Worm (Caenorhabditis elegans) whole organism, young adult: ENCODE results near the gene F17C8.3.
A peak's percentile ranks its signal among the peaks of the same experiment; 100 is the strongest.

ENCODE experiments used
- B0261.1 ChIP-seq: sonication (generic microtip); optimal IDR thresholded peaks from 2 replicates; lab custom pipeline; 2016; ENCODE audit warnings: mild to moderate bottlenecking, missing genetic modification characterization, moderate library complexity, missing compliant biosample characterization
- C06A6.2 ChIP-seq: fragments of 200-800 bp; sonication (Bioruptor generic); conservative IDR thresholded peaks from 2 replicates; pipeline ENCODE4 v1.3.6; 2022; ENCODE audit warnings: missing genetic modification characterization, missing compliant biosample characterization
- F10E7.11 ChIP-seq: sonication (generic microtip); optimal IDR thresholded peaks from 2 replicates; lab custom pipeline; 2017; ENCODE audit warnings: mild to moderate bottlenecking, missing genetic modification characterization, moderate library complexity, missing compliant biosample characterization
- F33H1.4 ChIP-seq: fragments of 200-800 bp; sonication (Bioruptor generic); IDR thresholded peaks from 2 replicates; pipeline ENCODE4 v1.3.6; 2022; ENCODE audit warnings: missing genetic modification reagents, missing genetic modification characterization, missing compliant biosample characterization
- F57A8.1 ChIP-seq: fragments of 200-800 bp; sonication (Bioruptor generic); optimal IDR thresholded peaks from 2 replicates; lab custom pipeline; 2018; ENCODE audit warnings: mild to moderate bottlenecking, missing genetic modification characterization, moderate library complexity, missing compliant biosample characterization
- K11D2.4 ChIP-seq: fragments of 200-800 bp; sonication (Bioruptor generic); IDR thresholded peaks from 2 replicates; pipeline ENCODE4 v1.3.6; 2022; ENCODE audit warnings: missing genetic modification reagents, missing genetic modification characterization, missing compliant biosample characterization
- T26A5.8 ChIP-seq: sonication (generic microtip); optimal IDR thresholded peaks from 2 replicates; lab custom pipeline; 2016; ENCODE audit warnings: missing genetic modification characterization, missing compliant biosample characterization
- Y53F4B.3 ChIP-seq: fragments of 200-800 bp; sonication (Bioruptor generic); IDR thresholded peaks from 2 replicates; pipeline ENCODE4 v1.3.6; 2022; ENCODE audit warnings: missing genetic modification reagents, missing genetic modification characterization, missing compliant biosample characterization
- aptf-2 ChIP-seq: fragments of 200-800 bp; sonication (Bioruptor generic); conservative IDR thresholded peaks from 2 replicates; pipeline ENCODE4 v1.3.6; 2022; ENCODE audit warnings: missing genetic modification reagents, missing genetic modification characterization, missing compliant biosample characterization
- attf-6 ChIP-seq: fragments of 200-800 bp; sonication (Bioruptor generic); IDR thresholded peaks from 2 replicates; pipeline ENCODE4 v1.3.6; 2022; ENCODE audit warnings: missing genetic modification reagents, missing genetic modification characterization, missing compliant biosample characterization
- bed-2 ChIP-seq: fragments of 200-800 bp; sonication (Bioruptor generic); IDR thresholded peaks from 2 replicates; pipeline ENCODE4 v1.3.6; 2022; ENCODE audit warnings: missing genetic modification reagents, missing genetic modification characterization, missing compliant biosample characterization
- ceh-100 ChIP-seq: fragments of 200-800 bp; sonication (Bioruptor generic); IDR thresholded peaks from 2 replicates; pipeline ENCODE4 v1.3.6; 2022; ENCODE audit warnings: missing genetic modification reagents, missing genetic modification characterization, missing compliant biosample characterization
- ceh-27 ChIP-seq: fragments of 200-800 bp; sonication (Bioruptor generic); optimal IDR thresholded peaks from 2 replicates; lab custom pipeline; 2018; ENCODE audit warnings: mild to moderate bottlenecking, missing genetic modification characterization, moderate library complexity, missing compliant biosample characterization
- dox-1 ChIP-seq: fragments of 200-800 bp; sonication (Bioruptor generic); IDR thresholded peaks from 2 replicates; pipeline ENCODE4 v1.3.6; 2022; ENCODE audit warnings: missing genetic modification reagents, missing genetic modification characterization, missing compliant biosample characterization
- dpff-1 ChIP-seq: sonication (generic microtip); optimal IDR thresholded peaks from 2 replicates; lab custom pipeline; 2017; ENCODE audit warnings: mild to moderate bottlenecking, missing genetic modification characterization, missing compliant biosample characterization
- gei-17 ChIP-seq: fragments of 200-800 bp; sonication (Bioruptor generic); optimal IDR thresholded peaks from 2 replicates; lab custom pipeline; 2018; ENCODE audit warnings: mild to moderate bottlenecking, missing genetic modification characterization, missing compliant biosample characterization
- hmg-1.2 ChIP-seq: fragments of 200-800 bp; sonication (Bioruptor generic); IDR thresholded peaks from 2 replicates; pipeline ENCODE4 v1.3.6; 2022; ENCODE audit warnings: missing genetic modification reagents, missing genetic modification characterization, missing compliant biosample characterization
- hsf-1 ChIP-seq: fragments of 200-800 bp; sonication (Bioruptor generic); IDR thresholded peaks from 2 replicates; pipeline ENCODE4 v1.3.6; 2022; ENCODE audit warnings: missing genetic modification reagents, missing genetic modification characterization, missing compliant biosample characterization
- lag-1 ChIP-seq: fragments of 200-800 bp; sonication (Bioruptor generic); IDR thresholded peaks from 2 replicates; pipeline ENCODE4 v1.3.6; 2022; ENCODE audit warnings: missing genetic modification reagents, missing genetic modification characterization, missing compliant biosample characterization
- let-526 ChIP-seq: fragments of 200-800 bp; sonication (Bioruptor generic); IDR thresholded peaks from 2 replicates; pipeline ENCODE4 v1.3.6; 2022; ENCODE audit warnings: missing genetic modification reagents, missing genetic modification characterization, missing compliant biosample characterization
- lin-26 ChIP-seq: fragments of 200-800 bp; sonication (Bioruptor generic); IDR thresholded peaks from 2 replicates; pipeline ENCODE4 v1.3.6; 2022; ENCODE audit warnings: missing genetic modification reagents, missing genetic modification characterization, missing compliant biosample characterization
- lin-35 ChIP-seq, 3 experiments: fragments of 150-350 bp in 2 of 3; sonication (generic microtip) in 1 of 3; optimal IDR thresholded peaks; 2 replicates each; lab custom pipeline; 2014 to 2018; ENCODE audit warnings: missing biosample characterization in 3 of 3, missing genetic modification characterization in 3 of 3, missing genetic modification reagents in 3 of 3
- lin-40 ChIP-seq: sonication (generic microtip); optimal IDR thresholded peaks from 2 replicates; lab custom pipeline; 2016; ENCODE audit warnings: missing genetic modification characterization, mild to moderate bottlenecking, missing compliant biosample characterization, missing genotype, missing genetic modification reagents
- lsl-1 ChIP-seq: fragments of 200-800 bp; sonication (Bioruptor generic); optimal IDR thresholded peaks from 2 replicates; lab custom pipeline; 2018; ENCODE audit warnings: mild to moderate bottlenecking, missing genetic modification characterization, moderate library complexity, missing compliant biosample characterization
- lsy-27 ChIP-seq: sonication (generic microtip); optimal IDR thresholded peaks from 2 replicates; lab custom pipeline; 2017; ENCODE audit warnings: missing genetic modification characterization, mild to moderate bottlenecking, missing compliant biosample characterization, antibody characterized with exemption, missing genotype, borderline replicate concordance; ENCODE audit not compliant: insufficient read depth
- mcd-1 ChIP-seq: fragments of 200-800 bp; sonication (Bioruptor generic); IDR thresholded peaks from 2 replicates; pipeline ENCODE4 v1.3.6; 2022; ENCODE audit warnings: missing genetic modification reagents, missing genetic modification characterization, missing compliant biosample characterization
- nfyb-1 ChIP-seq: fragments of 200-800 bp; sonication (Bioruptor generic); IDR thresholded peaks from 2 replicates; pipeline ENCODE4 v1.3.6; 2022; ENCODE audit warnings: missing genetic modification reagents, missing genetic modification characterization, missing compliant biosample characterization
- rcor-1 ChIP-seq: fragments of 200-800 bp; sonication (Bioruptor generic); IDR thresholded peaks from 2 replicates; pipeline ENCODE4 v1.3.6; 2022; ENCODE audit warnings: missing genetic modification reagents, missing genetic modification characterization, missing compliant biosample characterization
- sdz-38 ChIP-seq: sonication (generic microtip); optimal IDR thresholded peaks from 2 replicates; lab custom pipeline; 2016; ENCODE audit warnings: missing genotype, missing genetic modification characterization, missing compliant biosample characterization
- snpc-4 ChIP-seq, 5 experiments: fragments of 150-350 bp in 1 of 5; sonication (generic microtip) in 4 of 5; optimal IDR thresholded peaks; 2 replicates each; lab custom pipeline; 2014 to 2018; ENCODE audit warnings: missing genetic modification characterization in 5 of 5, missing biosample characterization in 3 of 5, antibody characterized with exemption in 2 of 5, mild to moderate bottlenecking in 2 of 5, missing compliant biosample characterization in 2 of 5, missing genotype in 2 of 5, moderate library complexity in 2 of 5, missing genetic modification reagents in 1 of 5
- unc-62 ChIP-seq: fragments of 150-350 bp; optimal IDR thresholded peaks from 2 replicates; lab custom pipeline; 2014; ENCODE audit warnings: missing biosample characterization, missing genetic modification reagents, missing genetic modification characterization

The F17C8.3 gene

DNA sequence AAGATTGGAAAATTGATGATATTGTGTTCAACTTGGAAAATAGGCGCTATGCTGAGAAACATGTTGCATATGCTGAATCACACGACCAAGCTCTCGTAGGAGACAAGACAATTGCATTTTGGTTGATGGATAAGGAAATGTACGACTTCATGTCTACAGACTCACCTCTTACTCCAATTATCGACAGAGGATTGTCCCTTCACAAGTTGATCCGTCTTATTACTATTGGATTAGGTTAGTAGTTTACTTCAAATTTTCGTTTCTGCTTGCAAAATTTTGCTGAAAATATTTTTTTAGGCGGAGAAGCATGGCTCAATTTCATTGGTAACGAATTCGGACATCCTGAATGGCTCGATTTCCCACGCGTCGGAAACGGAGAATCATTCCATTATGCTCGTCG lies 34.8 kb upstream of the F17C8.3 start:
- TF ChIP-seq sdz-38 (tag; lab: Kevin White, UChicago) = no peak
- TF ChIP-seq attf-6 = no peak
- TF ChIP-seq let-526 = no peak
- no peak for TF ChIP-seq rcor-1 (GFP tag; lab: Robert Waterston, UW)
- TF ChIP-seq T26A5.8 = no peak
- no peak for TF ChIP-seq F10E7.11 (tag; lab: Kevin White, UChicago)
- TF ChIP-seq hmg-1.2 (GFP tag; lab: Robert Waterston, UW) = no peak

DNA sequence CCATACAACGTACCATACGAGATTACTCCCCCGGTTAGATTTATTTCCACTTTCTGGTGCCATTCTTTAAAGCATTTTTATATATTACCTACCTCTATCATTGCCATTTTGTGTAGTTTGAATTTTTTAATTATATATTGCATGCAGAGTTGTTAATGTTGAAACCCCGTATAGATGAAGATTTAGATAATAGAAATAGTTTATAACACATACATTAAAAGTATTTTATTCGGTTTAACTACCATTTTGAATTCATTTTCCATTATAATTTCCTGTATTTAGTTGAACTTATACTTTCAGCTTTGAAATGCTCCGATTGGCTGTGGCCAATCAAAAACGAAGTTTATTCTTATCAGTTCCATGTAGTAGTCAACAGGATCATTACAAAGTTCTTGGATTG lies 33.9 kb upstream of the F17C8.3 start, which contains the start of gene dnj-18:
dnj-18 (plus strand) TSS at position 301 of the 400 bp plus-strand sequence.
- TF ChIP-seq dpff-1 (no peak), Y53F4B.3 (GFP tag; lab: Robert Waterston, UW) (no peak), aptf-2 (GFP tag; lab: Robert Waterston, UW) (no peak), lin-26 (GFP tag; lab: Robert Waterston, UW) (no peak), K11D2.4 (GFP tag; lab: Robert Waterston, UW) (no peak), ceh-27 (no peak), ceh-100 (GFP tag; lab: Robert Waterston, UW) (no peak), nfyb-1 (GFP tag; lab: Robert Waterston, UW) (no peak), dox-1 (no peak), hmg-1.2 (GFP tag; lab: Robert Waterston, UW) (no peak)

DNA sequence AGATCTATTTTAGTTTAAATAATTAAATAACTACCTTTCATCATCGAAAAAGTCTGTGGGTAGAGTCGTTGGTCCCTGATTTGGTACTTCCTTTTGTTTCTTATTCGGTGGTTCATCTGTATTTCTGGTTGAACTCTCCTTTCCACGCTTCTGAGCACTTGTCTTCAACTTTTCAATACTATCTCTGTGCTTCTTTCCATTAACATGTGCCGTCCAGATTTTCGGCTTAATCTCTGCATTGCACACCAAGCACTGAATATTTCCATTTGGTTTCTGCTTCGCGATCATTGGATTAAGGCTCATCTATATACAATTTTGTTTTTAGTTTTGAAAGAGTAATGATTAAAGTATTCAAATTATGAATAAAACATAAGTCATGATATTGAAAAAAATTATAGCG lies 31.8 kb upstream of the F17C8.3 start, which contains the start of gene sel-13:
sel-13 (minus strand) TSS at position 303 of the 400 bp plus-strand sequence.
- TF ChIP-seq B0261.1 (tag; lab: Kevin White, UChicago) (no peak), ceh-27 (no peak), unc-62 (GFP tag; lab: Kevin White, UChicago) (no peak), C06A6.2 (GFP tag; lab: Robert Waterston, UW) (no peak), lag-1 (GFP tag; lab: Robert Waterston, UW) (no peak), lin-40 (tag; lab: Kevin White, UChicago) (no peak), gei-17 (GFP tag; lab: Kevin White, UChicago) (no peak), bed-2 (GFP tag; lab: Robert Waterston, UW) (no peak), T26A5.8 (no peak), F57A8.1 (GFP tag; lab: Kevin White, UChicago) (no peak)

DNA sequence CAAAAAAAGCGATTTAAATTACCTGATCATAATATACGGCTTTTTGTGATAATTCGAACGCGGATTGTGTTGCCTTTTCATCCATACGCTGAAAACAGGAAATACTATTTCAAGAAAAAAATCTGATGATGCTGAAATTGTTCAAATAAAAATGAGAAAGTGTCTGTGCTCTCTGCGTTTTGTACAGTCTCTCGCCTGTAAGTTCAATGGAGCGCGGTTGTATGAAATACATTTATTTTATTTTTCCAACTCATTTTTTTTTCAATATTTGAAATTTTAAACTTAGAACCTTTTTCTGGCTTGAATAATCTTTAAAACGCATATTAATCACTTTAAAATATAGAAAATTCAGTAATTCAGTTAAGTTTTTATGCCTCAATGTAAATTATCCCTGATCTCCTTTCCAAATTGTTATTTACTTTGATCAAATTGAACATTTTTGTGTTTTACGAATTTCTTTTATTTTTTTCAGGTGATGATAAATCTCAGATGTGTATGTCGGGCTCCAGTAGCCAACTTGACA lies 27.7 kb upstream of the F17C8.3 start, which contains the start of the genes clp-2 and mrpl-16:
clp-2 (minus strand) TSS at position 94 of the 523 bp plus-strand sequence.
mrpl-16 (plus strand) TSS at position 473 of the 523 bp plus-strand sequence.
- no peak for TF ChIP-seq lsy-27 (tag; lab: Kevin White, UChicago)
- no peak for TF ChIP-seq snpc-4 (GFP tag; optimal IDR thresholded peaks at IDR 0.05; lab: Kevin White, UChicago)
- no peak for TF ChIP-seq snpc-4 (tag; optimal IDR thresholded peaks at IDR 0.05; lab: Kevin White, UChicago)
- TF ChIP-seq mcd-1 (GFP tag; lab: Robert Waterston, UW) = peak; percentile 51; the same call in 1 of the 2 replicates
- peak; percentile 96 for TF ChIP-seq hmg-1.2 (GFP tag; lab: Robert Waterston, UW)
- peak; percentile 24 for TF ChIP-seq lsl-1 (GFP tag; lab: Kevin White, UChicago)
- peak; percentile 14; the same call in 1 of the 2 replicates for TF ChIP-seq F33H1.4
- TF ChIP-seq, all 124 proteins: peak for 4

- TF ChIP-seq hsf-1 (GFP tag; lab: Robert Waterston, UW) (no peak), lin-35 (GFP tag; optimal IDR thresholded peaks at IDR 0.05; lab: Kevin White, UChicago) (no peak)
Measured at ce11 chrIII:4705207-4705606, 26.5 kb upstream of the F17C8.3 start, which contains the start of gene pgap-2. pgap-2 (plus strand) TSS chrIII:4705507.
